Worm (Caenorhabditis elegans): ENCODE data around the gene spe-29.

Gene spe-29

ce11 chrIV:9982895-9983294 lies 49.2 kb downstream of the spe-29 start, which contains the start of gene mam-2:
mam-2 (plus strand) TSS chrIV:9983195.
- TF ChIP-seq daf-16 (GFP tag; optimal IDR thresholded peaks at IDR 0.05) (no peak), daf-16 (tag; optimal IDR thresholded peaks at IDR 0.05) (no peak), lsy-2 (tag; optimal IDR thresholded peaks at IDR 0.05) (no peak), saeg-2 (GFP tag; IDR thresholded peaks at IDR 0.05) (no peak), mes-2 (tag; optimal IDR thresholded peaks at IDR 0.05; ENCODE audit: poor library complexity, severe bottlenecking) (no peak), nhr-10 (tag; optimal IDR thresholded peaks at IDR 0.05) (no peak), zip-11 (GFP tag; IDR thresholded peaks at IDR 0.05) (no peak), fos-1 (tag; optimal IDR thresholded peaks at IDR 0.05) (no peak), Y5F2A.4 (GFP tag; optimal IDR thresholded peaks at IDR 0.05) (no peak), lin-39 (tag; optimal IDR thresholded peaks at IDR 0.05) (no peak), aha-1 (tag) (no peak), hlh-11 (tag; optimal IDR thresholded peaks at IDR 0.05) (no peak)
